Fruit fly (Drosophila melanogaster) whole organism, pupa: ENCODE data around the gene srw.

Experiments
- CG34367 ChIP-seq: fragments of 200-800 bp; sonication (Bioruptor generic); optimal IDR thresholded peaks from 2 replicates; lab custom pipeline; 2018; ENCODE audit warnings: missing biosample characterization, mild to moderate bottlenecking, missing genetic modification characterization
- Pif1A ChIP-seq: fragments of 200-800 bp; sonication (Bioruptor generic); optimal IDR thresholded peaks from 3 replicates; lab custom pipeline; 2016; ENCODE audit warnings: missing biosample characterization, missing genetic modification characterization
- Pif1B ChIP-seq: fragments of 200-800 bp; sonication (Bioruptor generic); optimal IDR thresholded peaks from 3 replicates; lab custom pipeline; 2016; ENCODE audit warnings: missing biosample characterization, missing genetic modification characterization

dm6 chr3L:4313299-4313698, 30.0 kb upstream of the srw start, which contains the start of gene Claspin:
- TF ChIP-seq CG34367 (tag; lab: Kevin White, UChicago), result no peak
- TF ChIP-seq Pif1B (GFP tag; lab: Kevin White, UChicago), result no peak
- TF ChIP-seq Pif1A, result no peak
